Fruit fly (Drosophila melanogaster) whole organism, embryonic: Measurements from ENCODE around the gene red.

Source experiments
- Aef1 ChIP-seq: fragments of 200-800 bp; sonication (Bioruptor generic); IDR thresholded peaks from 3 replicates; pipeline ENCODE4 v1.3.6; 2022; ENCODE audit warnings: missing biosample characterization, missing genetic modification characterization
- BtbVII ChIP-seq: fragments of 200-800 bp; sonication (Bioruptor generic); optimal IDR thresholded peaks from 3 replicates; lab custom pipeline; 2017; ENCODE audit warnings: missing biosample characterization, mild to moderate bottlenecking, missing genetic modification characterization
- C15 ChIP-seq: fragments of 200-800 bp; sonication (Bioruptor generic); IDR thresholded peaks from 3 replicates; pipeline ENCODE4 v1.3.6; 2022; ENCODE audit warnings: missing biosample characterization, missing genetic modification characterization
- CG10209 ChIP-seq: fragments of 200-800 bp; sonication (Bioruptor generic); optimal IDR thresholded peaks from 3 replicates; lab custom pipeline; 2017; ENCODE audit warnings: missing biosample characterization, mild to moderate bottlenecking, missing genetic modification characterization, missing genetic modification reagents
- CG11247 ChIP-seq: fragments of 200-800 bp; sonication (Bioruptor generic); IDR thresholded peaks from 2 replicates; pipeline ENCODE4 v1.3.6; 2022; ENCODE audit warnings: missing biosample characterization, missing genetic modification characterization
- CG11695 ChIP-seq: fragments of 200-800 bp; sonication (Bioruptor generic); IDR thresholded peaks from 3 replicates; pipeline ENCODE4 v1.3.6; 2022; ENCODE audit warnings: missing biosample characterization, missing genetic modification characterization
- CG12071 ChIP-seq: fragments of 200-800 bp; sonication (Bioruptor generic); optimal IDR thresholded peaks from 3 replicates; lab custom pipeline; 2018; ENCODE audit warnings: missing biosample characterization, mild to moderate bottlenecking, missing genetic modification characterization
- CG13123 ChIP-seq: fragments of 200-800 bp; sonication (Bioruptor generic); optimal IDR thresholded peaks from 2 replicates; lab custom pipeline; 2016; ENCODE audit warnings: missing biosample characterization, missing genetic modification characterization
- CG13894 ChIP-seq: fragments of 200-800 bp; sonication (Bioruptor generic); optimal IDR thresholded peaks from 3 replicates; lab custom pipeline; 2018; ENCODE audit warnings: missing biosample characterization, mild to moderate bottlenecking, missing genetic modification characterization, moderate library complexity
- CG14050 ChIP-seq: fragments of 200-800 bp; sonication (Bioruptor generic); IDR thresholded peaks from 3 replicates; pipeline ENCODE4 v1.3.6; 2022; ENCODE audit warnings: missing biosample characterization, missing genetic modification characterization
- CG14965 ChIP-seq: fragments of 200-800 bp; sonication (Bioruptor generic); optimal IDR thresholded peaks from 2 replicates; lab custom pipeline; 2016; ENCODE audit warnings: missing biosample characterization, missing genetic modification characterization, borderline replicate concordance
- CG1792 ChIP-seq: fragments of 200-800 bp; sonication (Bioruptor generic); optimal IDR thresholded peaks from 2 replicates; lab custom pipeline; 2016; ENCODE audit warnings: missing biosample characterization, missing genetic modification characterization
- CG18619 ChIP-seq: fragments of 200-800 bp; sonication (Bioruptor generic); optimal IDR thresholded peaks from 3 replicates; lab custom pipeline; 2017; ENCODE audit warnings: missing biosample characterization, mild to moderate bottlenecking, missing genetic modification characterization
- CG18764 ChIP-seq: fragments of 200-800 bp; sonication (Bioruptor generic); optimal IDR thresholded peaks from 3 replicates; lab custom pipeline; 2016; ENCODE audit warnings: missing biosample characterization, missing genetic modification characterization
- CG2116 ChIP-seq: fragments of 200-800 bp; sonication (Bioruptor generic); optimal IDR thresholded peaks from 3 replicates; lab custom pipeline; 2018; ENCODE audit warnings: missing biosample characterization, mild to moderate bottlenecking, missing genetic modification characterization
- CG2199 ChIP-seq: fragments of 200-800 bp; sonication (Bioruptor generic); IDR thresholded peaks from 3 replicates; pipeline ENCODE4 v1.3.6; 2022; ENCODE audit warnings: missing biosample characterization, missing genetic modification characterization
- CG2889 ChIP-seq: fragments of 200-800 bp; sonication (Bioruptor generic); IDR thresholded peaks from 3 replicates; pipeline ENCODE4 v1.3.6; 2022; ENCODE audit warnings: missing biosample characterization, missing genetic modification characterization
- CG3163 ChIP-seq: fragments of 200-800 bp; sonication (Bioruptor generic); optimal IDR thresholded peaks from 3 replicates; lab custom pipeline; 2016; ENCODE audit warnings: missing biosample characterization, missing genetic modification characterization
- CG4328 ChIP-seq: fragments of 200-800 bp; sonication (Bioruptor generic); optimal IDR thresholded peaks from 3 replicates; lab custom pipeline; 2017; ENCODE audit warnings: missing biosample characterization, missing genetic modification reagents, missing genetic modification characterization
- CG8290 ChIP-seq, 3 experiments: fragments of 200-800 bp; sonication (Bioruptor generic); optimal IDR thresholded peaks; 2 replicates each; lab custom pipeline; 2016 to 2019; ENCODE audit warnings: missing biosample characterization in 3 of 3, missing genetic modification characterization in 3 of 3, mild to moderate bottlenecking in 2 of 3, moderate library complexity in 1 of 3
- CG9215 ChIP-seq: fragments of 200-800 bp; sonication (Bioruptor generic); IDR thresholded peaks from 2 replicates; pipeline ENCODE4 v1.3.6; 2022; ENCODE audit warnings: missing biosample characterization, missing genetic modification characterization
- CG9876 ChIP-seq: fragments of 200-800 bp; sonication (Bioruptor generic); optimal IDR thresholded peaks from 2 replicates; lab custom pipeline; 2016; ENCODE audit warnings: missing biosample characterization, missing genetic modification characterization
- CG9932 ChIP-seq: fragments of 200-800 bp; sonication (Bioruptor generic); IDR thresholded peaks from 2 replicates; pipeline ENCODE4 v1.3.6; 2022; ENCODE audit warnings: missing biosample characterization, missing genetic modification characterization
- D19A ChIP-seq: fragments of 200-800 bp; optimal IDR thresholded peaks from 3 replicates; lab custom pipeline; 2019; ENCODE audit warnings: missing biosample characterization, mild to moderate bottlenecking, missing genetic modification characterization, moderate library complexity
- Dek ChIP-seq: fragments of 200-800 bp; sonication (Bioruptor generic); optimal IDR thresholded peaks from 3 replicates; lab custom pipeline; 2019; ENCODE audit warnings: missing biosample characterization, mild to moderate bottlenecking, missing genetic modification characterization, moderate library complexity
- E2f2 ChIP-seq: fragments of 200-800 bp; sonication (Bioruptor generic); IDR thresholded peaks from 2 replicates; pipeline ENCODE4 v1.3.6; 2022; ENCODE audit warnings: missing biosample characterization, missing genetic modification characterization
- Fer1 ChIP-seq: fragments of 200-800 bp; sonication (Bioruptor generic); optimal IDR thresholded peaks from 2 replicates; lab custom pipeline; 2017; ENCODE audit warnings: missing biosample characterization, mild to moderate bottlenecking, missing genetic modification characterization
- Jarid2 ChIP-seq: fragments of 200-800 bp; sonication (Bioruptor generic); optimal IDR thresholded peaks from 3 replicates; lab custom pipeline; 2017; ENCODE audit warnings: mild to moderate bottlenecking, missing biosample characterization, missing genetic modification reagents, missing genetic modification characterization
- Meics ChIP-seq: fragments of 200-800 bp; sonication (Bioruptor generic); optimal IDR thresholded peaks from 2 replicates; lab custom pipeline; 2017; ENCODE audit warnings: missing biosample characterization, mild to moderate bottlenecking, missing genetic modification characterization
- Opbp ChIP-seq: fragments of 200-800 bp; sonication (Bioruptor generic); IDR thresholded peaks from 3 replicates; pipeline ENCODE4 v1.3.6; 2022; ENCODE audit warnings: missing biosample characterization, missing genetic modification characterization; ENCODE audit not compliant: partially characterized antibody
- Sox100B ChIP-seq: fragments of 200-800 bp; sonication (Bioruptor generic); optimal IDR thresholded peaks from 3 replicates; lab custom pipeline; 2018; ENCODE audit warnings: missing biosample characterization, mild to moderate bottlenecking, missing genetic modification characterization
- Spps ChIP-seq: fragments of 200-800 bp; sonication (Bioruptor generic); optimal IDR thresholded peaks from 2 replicates; lab custom pipeline; 2018; ENCODE audit warnings: missing biosample characterization, mild to moderate bottlenecking, missing genetic modification characterization
- Sry-δ ChIP-seq: fragments of 200-800 bp; sonication (Bioruptor generic); optimal IDR thresholded peaks from 2 replicates; lab custom pipeline; 2016; ENCODE audit warnings: missing biosample characterization, missing genetic modification characterization
- Trl ChIP-seq, 3 experiments: fragments of >200 bp in 2 of 3; fragments of 200-800 bp in 1 of 3; sonication (Bioruptor generic) in 1 of 3; optimal IDR thresholded peaks; 2 replicates in 1 of 3; 3 replicates in 2 of 3; lab custom pipeline; 2016 to 2017; ENCODE audit warnings: missing biosample characterization in 1 of 3, missing genetic modification characterization in 1 of 3
- az2 ChIP-seq: fragments of 200-800 bp; sonication (Bioruptor generic); optimal IDR thresholded peaks from 3 replicates; lab custom pipeline; 2016; ENCODE audit warnings: missing biosample characterization, missing genetic modification characterization
- chn ChIP-seq: fragments of 200-800 bp; sonication (Bioruptor generic); optimal IDR thresholded peaks from 2 replicates; lab custom pipeline; 2016; ENCODE audit warnings: missing biosample characterization, missing genetic modification characterization
- esg ChIP-seq: fragments of 200-800 bp; sonication (Bioruptor generic); conservative IDR thresholded peaks from 2 replicates; pipeline ENCODE4 v1.3.6; 2022; ENCODE audit warnings: missing biosample characterization, missing genetic modification characterization
- fd64A ChIP-seq: fragments of 200-800 bp; sonication (Bioruptor generic); optimal IDR thresholded peaks from 3 replicates; lab custom pipeline; 2018; ENCODE audit warnings: missing biosample characterization, mild to moderate bottlenecking, missing genetic modification characterization
- gt ChIP-seq: fragments of 200-800 bp; sonication (Bioruptor generic); IDR thresholded peaks from 2 replicates; pipeline ENCODE4 v1.3.6; 2022; ENCODE audit warnings: missing biosample characterization, missing genetic modification characterization
- kni ChIP-seq: fragments of 200-800 bp; sonication (Bioruptor generic); optimal IDR thresholded peaks from 3 replicates; lab custom pipeline; 2017; ENCODE audit warnings: mild to moderate bottlenecking, missing biosample characterization, missing genetic modification reagents, missing genetic modification characterization
- lab ChIP-seq: fragments of 200-800 bp; sonication (Bioruptor generic); optimal IDR thresholded peaks from 3 replicates; lab custom pipeline; 2017; ENCODE audit warnings: missing biosample characterization, missing genetic modification characterization, mild to moderate bottlenecking, moderate library complexity, missing genetic modification reagents
- mirr ChIP-seq: fragments of 200-800 bp; sonication (Bioruptor generic); optimal IDR thresholded peaks from 3 replicates; lab custom pipeline; 2018; ENCODE audit warnings: missing biosample characterization, mild to moderate bottlenecking, missing genetic modification characterization
- pho ChIP-seq: fragments of 200-800 bp; sonication (Bioruptor generic); optimal IDR thresholded peaks from 2 replicates; lab custom pipeline; 2016; ENCODE audit warnings: missing biosample characterization, missing genetic modification characterization
- ssp ChIP-seq: fragments of 200-800 bp; sonication (Bioruptor generic); IDR thresholded peaks from 2 replicates; pipeline ENCODE4 v1.3.6; 2022; ENCODE audit warnings: missing biosample characterization, missing genetic modification characterization
- tgo ChIP-seq: fragments of 200-800 bp; sonication (Bioruptor generic); IDR thresholded peaks from 3 replicates; pipeline ENCODE4 v1.3.6; 2022; ENCODE audit warnings: missing biosample characterization, missing genetic modification characterization
- tll ChIP-seq, 2 experiments: fragments of 200-800 bp in 1 of 2; fragments of >200 bp in 1 of 2; sonication (Bioruptor generic) in 1 of 2; optimal IDR thresholded peaks; 2 replicates each; lab custom pipeline; 2017 to 2019; ENCODE audit warnings: missing biosample characterization in 2 of 2, missing genetic modification characterization in 2 of 2, mild to moderate bottlenecking in 1 of 2, moderate library complexity in 1 of 2
- trh ChIP-seq: fragments of 200-800 bp; sonication (Bioruptor generic); optimal IDR thresholded peaks from 2 replicates; lab custom pipeline; 2016; ENCODE audit warnings: missing biosample characterization, missing genetic modification characterization
- tup ChIP-seq: fragments of 200-800 bp; sonication (Bioruptor generic); optimal IDR thresholded peaks from 2 replicates; lab custom pipeline; 2016; ENCODE audit warnings: missing biosample characterization, mild to moderate bottlenecking, missing genetic modification characterization, moderate library complexity
- unpg ChIP-seq: fragments of 200-800 bp; sonication (Bioruptor generic); optimal IDR thresholded peaks from 3 replicates; lab custom pipeline; 2018; ENCODE audit warnings: missing biosample characterization, mild to moderate bottlenecking, missing genetic modification characterization, moderate library complexity
- vnd ChIP-seq: fragments of 200-800 bp; sonication (Bioruptor generic); IDR thresholded peaks from 3 replicates; pipeline ENCODE4 v1.3.6; 2022; ENCODE audit warnings: missing biosample characterization, missing genetic modification characterization; ENCODE audit not compliant: partially characterized antibody

The red gene

DNA sequence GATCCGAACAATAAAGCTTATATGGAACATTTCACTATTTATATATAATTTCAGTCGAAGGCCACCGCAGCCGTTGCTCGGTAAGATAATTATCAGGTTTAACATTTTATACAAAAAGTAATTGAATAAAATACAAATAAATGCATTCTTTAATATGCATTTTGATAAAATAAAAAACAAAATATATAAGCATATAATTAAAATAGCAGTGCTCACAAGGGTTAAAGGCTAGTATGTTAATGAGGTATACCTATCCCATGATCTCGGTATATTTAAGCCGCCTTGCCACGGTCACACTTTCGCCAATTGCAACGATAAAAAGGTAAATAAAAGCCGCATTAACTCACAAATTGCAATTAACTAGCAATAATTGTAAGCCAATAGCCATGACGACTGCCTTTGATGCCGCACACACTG is 19.9 kb downstream of the red start, which contains the start of gene Polr2I (continued):
- TF ChIP-seq Trl (optimal IDR thresholded peaks at IDR 0.05; lab: Kevin White, UChicago): no peak
- no peak for TF ChIP-seq Trl (GFP tag; optimal IDR thresholded peaks at IDR 0.05; lab: Kevin White, UChicago)
- TF ChIP-seq CG11695 (GFP tag; lab: Robert Waterston, UW): no peak
- TF ChIP-seq CG11247 (GFP tag; lab: Robert Waterston, UW): no peak
- no peak for TF ChIP-seq C15
- peak; percentile 64 for TF ChIP-seq CG9932 (GFP tag; lab: Robert Waterston, UW)
- TF ChIP-seq Dek (tag; lab: Kevin White, UChicago): peak; percentile 13
- no peak for TF ChIP-seq D19A (tag; lab: Kevin White, UChicago)
- TF ChIP-seq trh (GFP tag; lab: Kevin White, UChicago): no peak
- no peak for TF ChIP-seq tup (GFP tag; lab: Kevin White, UChicago)
- TF ChIP-seq CG9876 (GFP tag; lab: Kevin White, UChicago): no peak
- peak; percentile 37 for TF ChIP-seq az2 (GFP tag; lab: Kevin White, UChicago)
- no peak for TF ChIP-seq Fer1 (GFP tag; lab: Kevin White, UChicago)
- TF ChIP-seq CG2199 (GFP tag; lab: Robert Waterston, UW): no peak
- no peak for TF ChIP-seq gt (GFP tag; lab: Robert Waterston, UW)
- no peak for TF ChIP-seq kni (GFP tag; lab: Kevin White, UChicago)
- TF ChIP-seq BtbVII: no peak
- TF ChIP-seq Meics (GFP tag; lab: Kevin White, UChicago): peak; percentile 25
- no peak for TF ChIP-seq chn (GFP tag; lab: Kevin White, UChicago)
- TF ChIP-seq Sry-δ (GFP tag; lab: Kevin White, UChicago): no peak
- no peak for TF ChIP-seq CG18764
- TF ChIP-seq CG8290 (GFP tag; optimal IDR thresholded peaks at IDR 0.05; lab: Kevin White, UChicago): no peak
- no peak for TF ChIP-seq CG8290 (tag; optimal IDR thresholded peaks at IDR 0.05; lab: Kevin White, UChicago)
- TF ChIP-seq Opbp (GFP tag; lab: Robert Waterston, UW): no peak
- TF ChIP-seq esg (GFP tag; lab: Robert Waterston, UW): 0 out of 2 replicates have a peak, but pooled peaks have one; percentile 6
- TF ChIP-seq lab (GFP tag; lab: Kevin White, UChicago): no peak
- no peak for TF ChIP-seq tll (GFP tag; optimal IDR thresholded peaks at IDR 0.05; lab: Kevin White, UChicago)
- TF ChIP-seq vnd (GFP tag; lab: Robert Waterston, UW): no peak
- no peak for TF ChIP-seq Jarid2 (GFP tag; lab: Kevin White, UChicago)
- TF ChIP-seq CG18619 (GFP tag; lab: Kevin White, UChicago): peak; percentile 21
- TF ChIP-seq ssp (GFP tag; lab: Robert Waterston, UW): peak; percentile 25; the same call in 1 of the 2 replicates
- no peak for TF ChIP-seq CG12071 (GFP tag; lab: Kevin White, UChicago)
- TF ChIP-seq unpg (GFP tag; lab: Kevin White, UChicago): peak; percentile 17
- TF ChIP-seq CG13123 (GFP tag; lab: Kevin White, UChicago): no peak
- TF ChIP-seq Sox100B: no peak
- TF ChIP-seq Aef1 (GFP tag; lab: Robert Waterston, UW): peak; percentile 37; the same call in 1 of the 3 replicates
- peak; percentile 40 for TF ChIP-seq CG10209 (GFP tag; lab: Kevin White, UChicago)
- no peak for TF ChIP-seq mirr (GFP tag; lab: Kevin White, UChicago)
- TF ChIP-seq CG1792 (GFP tag; lab: Kevin White, UChicago): no peak
- TF ChIP-seq CG14965 (GFP tag; lab: Kevin White, UChicago): no peak
- no peak for TF ChIP-seq pho (GFP tag; lab: Kevin White, UChicago)
- TF ChIP-seq CG9215: peak; percentile 37
- TF ChIP-seq CG3163 (GFP tag; lab: Kevin White, UChicago): no peak
- TF ChIP-seq fd64A (GFP tag; lab: Kevin White, UChicago): no peak
- TF ChIP-seq CG2116 (GFP tag; lab: Kevin White, UChicago): peak; percentile 31
- TF ChIP-seq CG2889 (GFP tag; lab: Robert Waterston, UW): no peak
- TF ChIP-seq Spps (tag; lab: Kevin White, UChicago): no peak
- no peak for TF ChIP-seq CG13894 (tag; lab: Kevin White, UChicago)
- TF ChIP-seq CG14050 (GFP tag; lab: Robert Waterston, UW): no peak
- TF ChIP-seq CG4328: no peak
- peak; percentile 37; the same call in 2 of the 3 replicates for TF ChIP-seq tgo
- no peak for TF ChIP-seq E2f2
